Worm (Caenorhabditis elegans) whole organism, L4/young adult: ENCODE measurements around the gene W06A7.4.

Experiments
- W03F9.2 ChIP-seq: fragments of 150-350 bp; optimal IDR thresholded peaks from 2 replicates; lab custom pipeline; 2014; ENCODE audit warnings: missing biosample characterization, missing genetic modification characterization
- him-1 ChIP-seq: sonication (generic microtip); optimal IDR thresholded peaks from 2 replicates; lab custom pipeline; 2016; ENCODE audit warnings: missing genotype, missing genetic modification reagents, missing genetic modification characterization, missing compliant biosample characterization

DNA sequence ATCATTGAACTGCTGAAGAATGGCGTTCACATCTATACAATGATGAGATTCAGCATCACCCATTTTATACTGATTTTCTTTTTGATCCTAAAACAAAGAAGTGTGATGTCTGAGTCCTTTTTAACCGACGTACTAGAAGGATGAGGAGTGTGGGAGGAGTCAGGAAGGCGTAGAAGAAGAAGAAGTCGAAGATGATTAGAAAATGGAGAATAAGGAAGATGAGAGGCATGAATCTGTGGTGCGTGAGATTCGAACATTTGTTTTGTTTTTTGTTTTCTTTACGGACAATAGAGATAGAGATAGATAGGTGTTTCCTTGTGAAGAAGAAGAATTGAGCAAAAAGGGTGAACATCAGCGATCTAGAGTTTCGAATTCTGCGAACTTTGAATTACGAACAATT is 34.3 kb downstream of the W06A7.4 start, which contains the start of gene npr-13:
- no peak for TF ChIP-seq him-1
- no peak for TF ChIP-seq W03F9.2 (tag; lab: Kevin White, UChicago)
